Fruit fly (Drosophila melanogaster) whole organism, embryonic: ENCODE data around the gene CG15547.
A peak's percentile ranks its signal among the peaks of the same experiment; 100 is the strongest.

ENCODE experiments used
- Ada2b ChIP-seq: fragments of 200-800 bp; sonication (Bioruptor generic); IDR thresholded peaks from 2 replicates; pipeline ENCODE4 v1.3.6; 2022; ENCODE audit warnings: missing biosample characterization, missing genetic modification characterization
- Blimp-1 ChIP-seq: fragments of 200-800 bp; sonication (Bioruptor generic); optimal IDR thresholded peaks from 3 replicates; lab custom pipeline; 2018; ENCODE audit warnings: missing biosample characterization, missing genetic modification characterization, mild to moderate bottlenecking, moderate library complexity, missing genetic modification reagents
- CG10979 ChIP-seq: fragments of 200-800 bp; sonication (Bioruptor generic); optimal IDR thresholded peaks from 2 replicates; lab custom pipeline; 2018; ENCODE audit warnings: missing biosample characterization, mild to moderate bottlenecking, missing genetic modification characterization, moderate library complexity
- CG11504 ChIP-seq: fragments of 200-800 bp; sonication (Bioruptor generic); optimal IDR thresholded peaks from 3 replicates; lab custom pipeline; 2019; ENCODE audit warnings: missing biosample characterization, mild to moderate bottlenecking, missing genetic modification characterization, moderate library complexity
- CG12155 ChIP-seq: fragments of 200-800 bp; sonication (Bioruptor generic); optimal IDR thresholded peaks from 3 replicates; lab custom pipeline; 2016; ENCODE audit warnings: missing biosample characterization, missing genetic modification characterization
- CG1603 ChIP-seq: fragments of 200-800 bp; sonication (Bioruptor generic); optimal IDR thresholded peaks from 2 replicates; lab custom pipeline; 2019; ENCODE audit warnings: missing biosample characterization, mild to moderate bottlenecking, missing genetic modification characterization, moderate library complexity
- CG2129 ChIP-seq: fragments of 200-800 bp; sonication (Bioruptor generic); IDR thresholded peaks from 2 replicates; pipeline ENCODE4 v1.3.6; 2022; ENCODE audit warnings: missing biosample characterization, missing genetic modification characterization; ENCODE audit not compliant: partially characterized antibody
- CG2199 ChIP-seq: fragments of 200-800 bp; sonication (Bioruptor generic); IDR thresholded peaks from 3 replicates; pipeline ENCODE4 v1.3.6; 2022; ENCODE audit warnings: missing biosample characterization, missing genetic modification characterization
- CG2678 ChIP-seq: fragments of 200-800 bp; sonication (Bioruptor generic); optimal IDR thresholded peaks from 3 replicates; lab custom pipeline; 2019; ENCODE audit warnings: missing biosample characterization, mild to moderate bottlenecking, missing genetic modification characterization, moderate library complexity
- CG31441 ChIP-seq: fragments of 200-800 bp; sonication (Bioruptor generic); IDR thresholded peaks from 2 replicates; pipeline ENCODE4 v1.3.6; 2022; ENCODE audit warnings: missing biosample characterization, missing genetic modification characterization
- CG7372 ChIP-seq: fragments of 200-800 bp; sonication (Bioruptor generic); IDR thresholded peaks from 2 replicates; pipeline ENCODE4 v1.3.6; 2022; ENCODE audit warnings: missing biosample characterization, missing genetic modification characterization
- CG7987 ChIP-seq: fragments of 200-800 bp; sonication (Bioruptor generic); optimal IDR thresholded peaks from 2 replicates; lab custom pipeline; 2018; ENCODE audit warnings: missing biosample characterization, mild to moderate bottlenecking, missing genetic modification characterization, moderate library complexity
- CG8765 ChIP-seq: fragments of 200-800 bp; sonication (Bioruptor generic); IDR thresholded peaks from 2 replicates; pipeline ENCODE4 v1.3.6; 2022; ENCODE audit warnings: missing biosample characterization, missing genetic modification characterization
- CG9727 ChIP-seq: fragments of 200-800 bp; sonication (Bioruptor generic); optimal IDR thresholded peaks from 3 replicates; lab custom pipeline; 2017; ENCODE audit warnings: missing biosample characterization, mild to moderate bottlenecking, missing genetic modification characterization
- D19A ChIP-seq: fragments of 200-800 bp; optimal IDR thresholded peaks from 3 replicates; lab custom pipeline; 2019; ENCODE audit warnings: missing biosample characterization, mild to moderate bottlenecking, missing genetic modification characterization, moderate library complexity
- Deaf1 ChIP-seq: fragments of 200-800 bp; optimal IDR thresholded peaks from 3 replicates; lab custom pipeline; 2019; ENCODE audit warnings: missing biosample characterization, mild to moderate bottlenecking, missing genetic modification characterization, moderate library complexity
- Ets65A ChIP-seq: fragments of 200-800 bp; sonication (Bioruptor generic); peaks from one replicate; lab custom pipeline; 2016; ENCODE audit warnings: missing biosample characterization, missing genetic modification characterization
- H15 ChIP-seq: fragments of 200-800 bp; sonication (Bioruptor generic); IDR thresholded peaks from 3 replicates; pipeline ENCODE4 v1.3.6; 2022; ENCODE audit warnings: missing biosample characterization, missing genetic modification characterization
- HLH54F ChIP-seq: fragments of 200-800 bp; sonication (Bioruptor generic); optimal IDR thresholded peaks from 3 replicates; lab custom pipeline; 2016; ENCODE audit warnings: missing biosample characterization, missing genetic modification characterization
- Lpt ChIP-seq: fragments of >200 bp; optimal IDR thresholded peaks from 2 replicates; lab custom pipeline; 2018; ENCODE audit warnings: missing biosample characterization, missing genetic modification characterization
- Med ChIP-seq: fragments of 200-800 bp; sonication (Bioruptor generic); peaks from one replicate; lab custom pipeline; 2016; ENCODE audit warnings: missing biosample characterization, missing genetic modification characterization, mild to moderate bottlenecking, inconsistent platforms, moderate library complexity
- Meics ChIP-seq: fragments of 200-800 bp; sonication (Bioruptor generic); optimal IDR thresholded peaks from 2 replicates; lab custom pipeline; 2017; ENCODE audit warnings: missing biosample characterization, mild to moderate bottlenecking, missing genetic modification characterization
- Nf-YB ChIP-seq: fragments of 200-800 bp; sonication (Bioruptor generic); optimal IDR thresholded peaks from 3 replicates; lab custom pipeline; 2019; ENCODE audit warnings: missing biosample characterization, mild to moderate bottlenecking, missing genetic modification characterization, moderate library complexity
- Nf-YC ChIP-seq: fragments of 200-800 bp; optimal IDR thresholded peaks from 3 replicates; lab custom pipeline; 2019; ENCODE audit warnings: missing biosample characterization, mild to moderate bottlenecking, missing genetic modification characterization, moderate library complexity
- Optix ChIP-seq: fragments of 200-800 bp; sonication (Bioruptor generic); IDR thresholded peaks from 3 replicates; pipeline ENCODE4 v1.3.6; 2022; ENCODE audit warnings: missing biosample characterization, missing genetic modification characterization
- Ptx1 ChIP-seq: fragments of 200-800 bp; sonication (Bioruptor generic); IDR thresholded peaks from 2 replicates; pipeline ENCODE4 v1.3.6; 2022; ENCODE audit warnings: missing biosample characterization, missing genetic modification characterization
- Xrp1 ChIP-seq: fragments of 200-800 bp; sonication (Bioruptor generic); IDR thresholded peaks from 2 replicates; pipeline ENCODE4 v1.3.6; 2022; ENCODE audit warnings: missing biosample characterization, missing genetic modification characterization
- bab2 ChIP-seq: fragments of 200-800 bp; sonication (Bioruptor generic); optimal IDR thresholded peaks from 2 replicates; lab custom pipeline; 2016; ENCODE audit warnings: missing biosample characterization, missing genetic modification characterization
- bsh ChIP-seq, 2 experiments: fragments of 200-800 bp; sonication (Bioruptor generic); optimal IDR thresholded peaks; 2 replicates each; lab custom pipeline; 2017 to 2018; ENCODE audit warnings: mild to moderate bottlenecking in 2 of 2, missing biosample characterization in 2 of 2, missing genetic modification characterization in 2 of 2, moderate library complexity in 1 of 2
- chinmo ChIP-seq: fragments of 200-800 bp; sonication (Bioruptor generic); IDR thresholded peaks from 4 replicates; pipeline ENCODE4 v1.3.6; 2022; ENCODE audit warnings: missing biosample characterization, missing genetic modification characterization; ENCODE audit not compliant: partially characterized antibody
- crol ChIP-seq: fragments of 200-800 bp; sonication (Bioruptor generic); IDR thresholded peaks from 2 replicates; pipeline ENCODE4 v1.3.6; 2022; ENCODE audit warnings: missing biosample characterization, missing genetic modification characterization
- dati ChIP-seq: fragments of 200-800 bp; sonication (Bioruptor generic); IDR thresholded peaks from 2 replicates; pipeline ENCODE4 v1.3.6; 2022; ENCODE audit warnings: missing biosample characterization, missing genetic modification characterization
- dmrt99B ChIP-seq: fragments of 200-800 bp; sonication (Bioruptor generic); optimal IDR thresholded peaks from 2 replicates; lab custom pipeline; 2018; ENCODE audit warnings: missing biosample characterization, mild to moderate bottlenecking, missing genetic modification characterization, moderate library complexity
- ewg ChIP-seq: fragments of 200-800 bp; sonication (Bioruptor generic); optimal IDR thresholded peaks from 3 replicates; lab custom pipeline; 2017; ENCODE audit warnings: mild to moderate bottlenecking, missing biosample characterization, missing genetic modification reagents, missing genetic modification characterization
- gem ChIP-seq: fragments of 200-800 bp; sonication (Bioruptor generic); optimal IDR thresholded peaks from 2 replicates; lab custom pipeline; 2019; ENCODE audit warnings: missing biosample characterization, mild to moderate bottlenecking, missing genetic modification characterization, moderate library complexity
- ken ChIP-seq: fragments of 200-800 bp; sonication (Bioruptor generic); IDR thresholded peaks from 3 replicates; pipeline ENCODE4 v1.3.6; 2022; ENCODE audit warnings: missing biosample characterization, missing genetic modification characterization
- maf-S ChIP-seq: fragments of 200-800 bp; sonication (Bioruptor generic); optimal IDR thresholded peaks from 2 replicates; lab custom pipeline; 2016; ENCODE audit warnings: missing biosample characterization, missing genetic modification characterization
- p53 ChIP-seq: fragments of 200-800 bp; sonication (Bioruptor generic); optimal IDR thresholded peaks from 2 replicates; lab custom pipeline; 2016; ENCODE audit warnings: missing biosample characterization, missing genetic modification characterization
- peb ChIP-seq: fragments of 200-800 bp; sonication (Bioruptor generic); IDR thresholded peaks from 2 replicates; pipeline ENCODE4 v1.3.6; 2022; ENCODE audit warnings: missing biosample characterization, missing genetic modification characterization
- phol ChIP-seq: fragments of 200-800 bp; sonication (Bioruptor generic); optimal IDR thresholded peaks from 3 replicates; lab custom pipeline; 2018; ENCODE audit warnings: missing biosample characterization, mild to moderate bottlenecking, missing genetic modification characterization, moderate library complexity
- prd ChIP-seq, 3 experiments: fragments of >200 bp in 2 of 3; fragments of 200-800 bp in 1 of 3; sonication (Bioruptor generic) in 1 of 3; optimal IDR thresholded peaks in 2 of 3; IDR thresholded peaks in 1 of 3; 2 replicates in 2 of 3; 3 replicates in 1 of 3; pipeline versions ENCODE4 v1.3.6 to Lab custom; 2017 to 2022; ENCODE audit warnings: missing biosample characterization in 1 of 3, missing genetic modification characterization in 1 of 3
- psq ChIP-seq: fragments of 200-800 bp; sonication (Bioruptor generic); optimal IDR thresholded peaks from 2 replicates; lab custom pipeline; 2017; ENCODE audit warnings: missing biosample characterization, missing genetic modification characterization
- row ChIP-seq: fragments of 200-800 bp; sonication (Bioruptor generic); IDR thresholded peaks from 3 replicates; pipeline ENCODE4 v1.3.6; 2022; ENCODE audit warnings: missing biosample characterization, missing genetic modification characterization
- sens ChIP-seq: fragments of 200-800 bp; sonication (Bioruptor generic); peaks from one replicate; lab custom pipeline; 2016; ENCODE audit warnings: missing biosample characterization, missing genetic modification characterization
- sisA ChIP-seq: fragments of 200-800 bp; sonication (Bioruptor generic); IDR thresholded peaks from 2 replicates; pipeline ENCODE4 v1.3.6; 2022; ENCODE audit warnings: missing biosample characterization, missing genetic modification characterization
- tgo ChIP-seq: fragments of 200-800 bp; sonication (Bioruptor generic); IDR thresholded peaks from 3 replicates; pipeline ENCODE4 v1.3.6; 2022; ENCODE audit warnings: missing biosample characterization, missing genetic modification characterization
- trem ChIP-seq: fragments of 200-800 bp; optimal IDR thresholded peaks from 3 replicates; lab custom pipeline; 2019; ENCODE audit warnings: missing biosample characterization, mild to moderate bottlenecking, missing genetic modification characterization, moderate library complexity
- twi ChIP-seq: fragments of 200-800 bp; optimal IDR thresholded peaks from 2 replicates; lab custom pipeline; 2019; ENCODE audit warnings: missing biosample characterization, mild to moderate bottlenecking, missing genetic modification characterization, moderate library complexity
- vvl ChIP-seq: fragments of 200-800 bp; sonication (Bioruptor generic); IDR thresholded peaks from 2 replicates; pipeline ENCODE4 v1.3.6; 2022; ENCODE audit warnings: missing biosample characterization, missing genetic modification characterization
- zen ChIP-seq: fragments of 200-800 bp; sonication (Bioruptor generic); optimal IDR thresholded peaks from 3 replicates; lab custom pipeline; 2018; ENCODE audit warnings: missing biosample characterization, mild to moderate bottlenecking, missing genetic modification characterization, moderate library complexity

The CG15547 gene

DNA sequence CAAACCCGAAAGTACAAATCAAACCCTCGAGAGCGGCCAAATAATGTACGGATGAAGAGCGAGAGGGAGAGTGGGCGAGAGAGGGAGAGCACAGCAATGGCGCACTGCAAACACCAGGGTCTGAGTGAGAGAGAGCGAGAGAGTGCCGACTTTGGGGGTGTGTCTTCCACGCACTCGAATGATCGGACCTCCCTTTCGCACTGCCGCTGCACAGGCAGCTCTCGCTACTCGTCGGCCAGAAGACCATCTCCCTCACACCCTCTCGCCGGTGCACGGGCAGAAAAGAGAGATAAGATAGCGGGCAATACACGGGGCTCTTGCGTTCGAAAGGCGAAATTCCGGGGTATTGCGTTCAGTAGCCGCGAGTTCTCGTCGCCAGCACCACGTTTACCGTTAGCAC, 29.1 kb upstream of the CG15547 start, which contains the start of gene Ptx1 (continued):
- TF ChIP-seq tgo (GFP tag; lab: Robert Waterston, UW), result no peak
- TF ChIP-seq CG11504 (tag; lab: Kevin White, UChicago), result no peak
- TF ChIP-seq CG31441 (GFP tag; lab: Robert Waterston, UW), result no peak
- 0 out of 2 replicates have a peak, but pooled peaks have one; percentile 26 for TF ChIP-seq vvl
- TF ChIP-seq HLH54F, result no peak
- TF ChIP-seq CG7987, result no peak

DNA sequence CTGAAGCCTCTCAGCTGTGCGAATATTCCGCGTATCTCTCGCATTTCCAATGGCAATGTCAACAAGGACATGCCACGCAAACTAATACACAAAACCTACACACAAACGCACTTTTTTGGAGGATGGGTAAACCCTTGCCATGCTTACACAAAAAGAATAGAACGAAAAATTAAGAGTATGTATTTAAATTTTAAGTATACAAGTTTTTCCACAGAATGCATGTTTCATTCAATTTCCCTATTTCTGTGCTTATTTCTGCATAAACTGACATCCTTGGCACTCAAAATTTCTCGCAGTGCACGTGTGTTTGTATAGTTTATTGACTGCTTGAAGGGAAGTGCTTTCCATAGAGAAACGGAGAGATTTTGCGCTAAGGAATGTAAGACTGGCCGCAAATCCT, 26.5 kb upstream of the CG15547 start:
- peak; percentile 18 for TF ChIP-seq Ets65A (GFP tag; lab: Kevin White, UChicago)
- no peak for TF ChIP-seq maf-S (GFP tag; lab: Kevin White, UChicago)
- TF ChIP-seq Lpt (GFP tag; lab: Kevin White, UChicago), result no peak
- TF ChIP-seq trem (tag; lab: Kevin White, UChicago), result peak; percentile 9
- peak; percentile 3 for TF ChIP-seq Meics (GFP tag; lab: Kevin White, UChicago)
- peak; percentile 72 for TF ChIP-seq sens (GFP tag; lab: Kevin White, UChicago)
- TF ChIP-seq Xrp1 (GFP tag; lab: Robert Waterston, UW), result peak; percentile 36; the same call in 1 of the 2 replicates
- no peak for TF ChIP-seq prd (optimal IDR thresholded peaks at IDR 0.05; lab: Kevin White, UChicago)
- TF ChIP-seq prd (GFP tag; IDR thresholded peaks at IDR 0.05; lab: Robert Waterston, UW), result peak; percentile 38; the same call in 1 of the 3 replicates
- peak; percentile 35 for TF ChIP-seq CG2678 (tag; lab: Kevin White, UChicago)
- TF ChIP-seq ken, result no peak
- TF ChIP-seq bsh (GFP tag; optimal IDR thresholded peaks at IDR 0.05; lab: Kevin White, UChicago), result no peak
- peak; percentile 4 for TF ChIP-seq gem
- TF ChIP-seq Optix (GFP tag; lab: Robert Waterston, UW), result no peak
- TF ChIP-seq CG1603 (tag; lab: Kevin White, UChicago), result peak; percentile 18
- TF ChIP-seq Med (GFP tag; lab: Kevin White, UChicago), result peak; percentile 62
- TF ChIP-seq CG10979, result peak; percentile 29
- no peak for TF ChIP-seq bab2
- TF ChIP-seq Ptx1, result peak; percentile 51
- TF ChIP-seq H15 (GFP tag; lab: Robert Waterston, UW), result no peak
- no peak for TF ChIP-seq psq
- TF ChIP-seq dmrt99B, result peak; percentile 3
- peak; percentile 4 for TF ChIP-seq CG9727 (GFP tag; lab: Kevin White, UChicago)
- peak; percentile 27; the same call in 1 of the 2 replicates for TF ChIP-seq CG8765 (GFP tag; lab: Robert Waterston, UW)
- TF ChIP-seq row, result peak; percentile 27; the same call in 1 of the 3 replicates
- no peak for TF ChIP-seq peb
- peak; percentile 32 for TF ChIP-seq zen (tag; lab: Kevin White, UChicago)
- peak; percentile 9; the same call in 1 of the 2 replicates for TF ChIP-seq sisA (GFP tag; lab: Robert Waterston, UW)
- peak; percentile 20 for TF ChIP-seq phol (tag; lab: Kevin White, UChicago)
- TF ChIP-seq CG2129 (GFP tag; lab: Robert Waterston, UW), result no peak

DNA sequence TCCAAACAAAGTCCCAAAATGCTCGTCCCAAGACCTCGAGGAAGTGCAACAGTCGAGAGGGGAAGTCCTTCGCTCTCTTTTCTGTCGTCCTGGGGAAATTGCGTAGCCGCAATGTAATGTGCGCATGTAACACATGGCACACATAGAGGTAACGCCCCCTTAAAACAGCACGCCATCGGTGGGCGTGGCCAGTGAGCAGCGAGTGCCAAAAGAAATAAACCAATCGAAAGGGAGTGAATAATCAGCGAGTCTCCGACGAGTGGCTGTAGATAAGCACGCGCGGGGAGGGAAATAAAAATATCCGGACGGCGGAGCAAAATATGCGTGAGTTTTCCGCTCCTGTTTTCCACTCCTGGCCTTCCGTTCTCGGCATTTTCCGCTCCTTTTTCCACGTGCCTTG, 25.7 kb upstream of the CG15547 start:
- peak; percentile 97 for TF ChIP-seq Nf-YB (GFP tag; lab: Kevin White, UChicago)
- peak; percentile 97 for TF ChIP-seq Nf-YC (tag; lab: Kevin White, UChicago)
- peak; percentile 51; the same call in 1 of the 3 replicates for TF ChIP-seq CG2199
- peak; percentile 70 for TF ChIP-seq crol (GFP tag; lab: Robert Waterston, UW)
- no peak for TF ChIP-seq Blimp-1
- TF ChIP-seq Med (GFP tag; lab: Kevin White, UChicago), result peak; percentile 57
- peak; percentile 2 for TF ChIP-seq Deaf1 (tag; lab: Kevin White, UChicago)
- TF ChIP-seq dati (GFP tag; lab: Robert Waterston, UW), result 0 out of 2 replicates have a peak, but pooled peaks have one; percentile 27
- no peak for TF ChIP-seq p53 (GFP tag; lab: Kevin White, UChicago)
- TF ChIP-seq twi (tag; lab: Kevin White, UChicago), result peak; percentile 41
- peak; percentile 52 for TF ChIP-seq ewg (GFP tag; lab: Kevin White, UChicago)
- no peak for TF ChIP-seq D19A (tag; lab: Kevin White, UChicago)
- TF ChIP-seq Ada2b (GFP tag; lab: Robert Waterston, UW), result no peak
- peak; percentile 83 for TF ChIP-seq CG12155 (GFP tag; lab: Kevin White, UChicago)
- 0 out of 4 replicates have a peak, but pooled peaks have one; percentile 46 for TF ChIP-seq chinmo (GFP tag; lab: Robert Waterston, UW)
- TF ChIP-seq CG7372, result 0 out of 2 replicates have a peak, but pooled peaks have one; percentile 38
